Worm (Caenorhabditis elegans) whole organism, late embryonic: ENCODE measurements around the gene F26D2.3.

Experiments
- ama-1 ChIP-seq: fragments of 150-350 bp; optimal IDR thresholded peaks from 2 replicates; lab custom pipeline; 2014
- ceh-2 ChIP-seq: sonication (generic microtip); optimal IDR thresholded peaks from 2 replicates; lab custom pipeline; 2016; ENCODE audit warnings: missing genotype, missing genetic modification characterization, missing compliant biosample characterization
- ceh-34 ChIP-seq: sonication (generic microtip); optimal IDR thresholded peaks from 2 replicates; lab custom pipeline; 2016; ENCODE audit warnings: mild to moderate bottlenecking, missing genetic modification characterization, missing compliant biosample characterization
- ceh-45 ChIP-seq: fragments of 200-800 bp; sonication (Bioruptor generic); IDR thresholded peaks from 2 replicates; pipeline ENCODE4 v1.3.6; 2022; ENCODE audit warnings: missing genetic modification reagents, missing genetic modification characterization, missing compliant biosample characterization
- dmd-4 ChIP-seq: sonication (generic microtip); optimal IDR thresholded peaks from 2 replicates; lab custom pipeline; 2016; ENCODE audit warnings: borderline replicate concordance, missing genetic modification characterization, missing compliant biosample characterization
- ets-4 ChIP-seq: sonication (generic microtip); optimal IDR thresholded peaks from 2 replicates; lab custom pipeline; 2016; ENCODE audit warnings: missing genetic modification characterization, missing compliant biosample characterization
- fax-1 ChIP-seq: sonication (generic microtip); optimal IDR thresholded peaks from 2 replicates; lab custom pipeline; 2016; ENCODE audit warnings: missing genotype, missing genetic modification characterization, missing compliant biosample characterization
- fkh-10 ChIP-seq: fragments of 150-350 bp; optimal IDR thresholded peaks from 2 replicates; lab custom pipeline; 2014; ENCODE audit warnings: missing biosample characterization, missing genetic modification reagents, missing genetic modification characterization
- gmeb-2 ChIP-seq: sonication (generic microtip); optimal IDR thresholded peaks from 2 replicates; lab custom pipeline; 2016; ENCODE audit warnings: missing genetic modification characterization, inconsistent platforms, missing compliant biosample characterization
- pag-3 ChIP-seq: sonication (generic microtip); optimal IDR thresholded peaks from 2 replicates; lab custom pipeline; 2016; ENCODE audit warnings: missing compliant biosample characterization, missing genetic modification characterization, borderline replicate concordance
- pha-4 ChIP-seq: fragments of 150-350 bp; optimal IDR thresholded peaks from 2 replicates; lab custom pipeline; 2018; ENCODE audit warnings: missing biosample characterization, missing genetic modification reagents, missing genetic modification characterization
- pqm-1 ChIP-seq: sonication (generic microtip); optimal IDR thresholded peaks from 2 replicates; lab custom pipeline; 2016; ENCODE audit warnings: missing genetic modification characterization, missing compliant biosample characterization
- sox-4 ChIP-seq: sonication (generic microtip); optimal IDR thresholded peaks from 2 replicates; lab custom pipeline; 2017; ENCODE audit warnings: mild to moderate bottlenecking, missing genetic modification characterization, inconsistent platforms, missing compliant biosample characterization
- unc-42 ChIP-seq: sonication (generic microtip); optimal IDR thresholded peaks from 2 replicates; lab custom pipeline; 2016; ENCODE audit warnings: missing genotype, missing genetic modification characterization, missing compliant biosample characterization

ce11 chrV:16395131-16395530 lies 12.6 kb upstream of the F26D2.3 start, which contains the start of gene F13A7.11:
- TF ChIP-seq fax-1: no peak
- no peak for TF ChIP-seq fkh-10 (GFP tag; lab: Kevin White, UChicago)
- no peak for TF ChIP-seq ama-1 (lab: Kevin White, UChicago)
- TF ChIP-seq pqm-1 (tag; lab: Kevin White, UChicago): no peak
- no peak for TF ChIP-seq unc-42
- TF ChIP-seq gmeb-2 (tag; lab: Kevin White, UChicago): no peak
- no peak for TF ChIP-seq ceh-2 (tag; lab: Kevin White, UChicago)
- no peak for TF ChIP-seq ceh-45 (GFP tag; lab: Robert Waterston, UW)
- no peak for TF ChIP-seq sox-4
- TF ChIP-seq pha-4 (tag; lab: Kevin White, UChicago): no peak
- no peak for TF ChIP-seq ceh-34
- TF ChIP-seq dmd-4 (tag; lab: Kevin White, UChicago): no peak
- TF ChIP-seq pag-3 (tag; lab: Kevin White, UChicago): no peak
- no peak for TF ChIP-seq ets-4 (tag; lab: Kevin White, UChicago)
